Worm (Caenorhabditis elegans): Measurements from ENCODE around the gene hlh-14.

Gene hlh-14

DNA sequence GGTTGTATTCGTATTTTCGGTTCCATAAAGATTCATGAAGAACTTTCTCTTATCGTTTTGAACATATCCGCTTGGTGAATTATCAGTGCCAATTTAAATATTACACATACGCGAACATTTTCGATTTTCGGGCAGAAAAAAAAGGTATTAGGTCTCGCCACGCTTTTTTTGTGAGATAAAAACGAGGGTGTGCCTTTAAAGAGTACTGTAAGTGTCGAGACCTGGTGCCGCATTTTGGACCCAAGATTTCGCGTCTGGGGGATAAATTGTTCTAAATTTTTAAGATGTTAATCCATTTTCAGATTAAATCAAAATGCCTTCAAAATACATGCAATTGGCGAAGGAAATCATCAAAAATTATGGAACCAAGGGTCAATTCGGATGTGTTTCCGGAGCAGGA lies 44.8 kb downstream of the hlh-14 start, which contains the start of gene C25H3.3:
Gene C25H3.3 (plus strand): TSS at position 301 of the 400 bp plus-strand sequence.
- no peak for TF ChIP-seq W03F9.2 (tag; optimal IDR thresholded peaks at IDR 0.05)
- no peak for TF ChIP-seq dao-5 (tag; optimal IDR thresholded peaks at IDR 0.05)
- TF ChIP-seq him-1 (tag; optimal IDR thresholded peaks at IDR 0.05), result no peak

DNA sequence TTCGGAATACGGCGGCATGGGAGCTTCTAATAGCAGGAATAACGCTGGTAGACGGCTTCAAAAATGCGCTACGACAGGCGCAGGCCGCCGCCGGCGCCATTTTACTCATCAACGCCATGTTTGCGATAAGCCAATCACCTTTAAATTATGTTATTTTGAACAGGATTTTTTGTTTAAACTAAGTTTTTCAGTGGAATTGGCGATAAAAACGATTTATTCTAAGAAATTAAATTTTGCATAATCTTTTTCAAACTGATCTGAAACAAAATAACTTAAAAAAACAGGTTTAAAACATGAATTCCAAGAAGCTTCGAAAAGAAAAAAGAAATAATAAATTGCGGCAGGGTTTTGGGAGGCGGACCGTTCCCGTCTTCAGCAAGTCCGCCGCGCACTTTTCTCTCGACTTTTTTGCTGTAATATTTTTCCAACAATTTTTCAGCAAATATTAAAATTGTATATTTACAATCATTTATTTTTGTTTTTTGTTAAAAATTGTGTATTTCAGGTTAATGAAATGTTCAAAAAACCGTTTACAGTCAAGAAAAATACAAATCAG lies 47.4 kb downstream of the hlh-14 start, which contains the start of the genes ndub-5 and eif-2D:
Gene ndub-5 (minus strand): TSS at position 138 of the 556 bp plus-strand sequence.
Gene eif-2D (plus strand): TSS at position 506 of the 556 bp plus-strand sequence.
- no peak for TF ChIP-seq him-1 (tag; optimal IDR thresholded peaks at IDR 0.05)
- no peak for TF ChIP-seq W03F9.2 (tag; optimal IDR thresholded peaks at IDR 0.05)
- no peak for TF ChIP-seq dao-5 (tag; optimal IDR thresholded peaks at IDR 0.05)

DNA sequence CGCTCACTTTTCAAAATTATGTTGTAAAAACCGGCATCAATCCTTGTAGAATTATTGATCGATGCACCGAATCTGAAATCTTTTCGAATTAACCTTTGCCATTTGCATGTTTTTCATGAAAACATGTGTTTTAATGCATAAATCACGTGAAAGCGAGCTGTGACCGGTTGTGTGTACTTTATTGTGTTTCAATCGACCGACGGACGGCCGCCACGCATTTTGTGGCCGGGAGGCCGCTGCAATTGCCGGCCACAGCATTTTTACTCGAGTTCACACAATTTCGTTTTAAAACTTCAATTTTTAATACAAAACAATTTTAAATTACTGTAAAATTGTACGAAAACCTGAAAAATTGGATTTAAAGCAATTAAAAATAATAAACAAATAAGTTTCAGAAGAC lies 49.7 kb downstream of the hlh-14 start, which contains the start of gene C25H3.11:
Gene C25H3.11 (minus strand): TSS at position 82 of the 400 bp plus-strand sequence.
- TF ChIP-seq dao-5 (tag; optimal IDR thresholded peaks at IDR 0.05) (no peak), him-1 (tag; optimal IDR thresholded peaks at IDR 0.05) (no peak), W03F9.2 (tag; optimal IDR thresholded peaks at IDR 0.05) (no peak)
